Worm (Caenorhabditis elegans): Measurements from ENCODE around the gene fipr-5.

fipr-5 gene

DNA sequence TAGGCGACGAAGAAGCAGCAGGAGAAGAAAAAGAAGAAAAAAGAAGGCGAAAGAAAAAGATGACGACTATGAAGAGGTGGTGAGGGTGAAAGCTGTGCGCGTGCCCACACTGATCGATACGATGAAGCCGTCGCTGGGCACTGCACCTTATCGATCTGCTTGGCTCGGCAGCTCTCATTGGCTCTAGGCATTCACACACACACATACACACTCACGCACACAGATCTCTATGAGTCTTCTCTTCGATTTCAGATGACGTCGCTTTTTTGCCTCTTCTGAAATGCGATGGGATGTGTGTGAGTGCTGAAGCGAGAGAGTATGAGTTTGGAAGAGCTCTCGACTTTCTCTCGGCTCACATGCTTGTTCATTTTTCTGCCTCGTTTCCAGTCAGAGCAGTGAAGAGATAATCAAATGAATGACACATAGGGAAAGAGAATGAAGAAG is 46.6 kb downstream of the fipr-5 start:
- peak; percentile 69 for TF ChIP-seq mls-2 (tag; optimal IDR thresholded peaks at IDR 0.05)
- TF ChIP-seq ces-1 (GFP tag; optimal IDR thresholded peaks at IDR 0.05): peak; percentile 90
- TF ChIP-seq sem-2 (GFP tag; optimal IDR thresholded peaks at IDR 0.05): no peak
- TF ChIP-seq unc-62 (GFP tag; optimal IDR thresholded peaks at IDR 0.05): peak; percentile 12

DNA sequence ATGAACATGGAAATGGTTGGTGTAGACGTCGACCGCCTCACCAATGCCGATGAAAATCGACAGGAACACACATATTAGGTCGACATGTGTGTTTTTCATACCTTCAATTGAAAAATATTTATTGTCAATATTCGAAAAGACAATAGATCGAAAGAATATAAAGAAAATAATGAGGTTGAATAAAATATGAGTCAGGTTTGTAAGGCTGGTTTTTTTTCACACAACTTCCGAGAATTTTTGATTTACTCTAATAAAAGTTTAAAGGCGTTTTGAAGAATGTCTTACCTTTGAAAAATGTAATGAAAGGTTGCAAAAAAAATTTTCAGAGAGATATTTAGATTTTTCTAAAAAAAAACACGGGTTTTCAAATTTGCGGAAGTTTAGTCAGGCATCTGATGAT is 47.6 kb downstream of the fipr-5 start, which contains the start of gene egl-3:
TSS of gene egl-3 (minus strand) at position 101 of the 400 bp plus-strand sequence.
- TF ChIP-seq unc-120 (tag; optimal IDR thresholded peaks at IDR 0.05; ENCODE audit: poor library complexity, severe bottlenecking) (no peak), hlh-1 (tag; optimal IDR thresholded peaks at IDR 0.05) (no peak), cnd-1 (tag; optimal IDR thresholded peaks at IDR 0.05) (no peak), mab-5 (tag; optimal IDR thresholded peaks at IDR 0.05) (no peak), zip-8 (tag; optimal IDR thresholded peaks at IDR 0.05) (no peak), nhr-2 (tag; optimal IDR thresholded peaks at IDR 0.05) (no peak), snpc-4 (tag; optimal IDR thresholded peaks at IDR 0.05) (no peak), bed-3 (GFP tag; optimal IDR thresholded peaks at IDR 0.05) (no peak), tbx-8 (GFP tag; optimal IDR thresholded peaks at IDR 0.05) (no peak), lin-13 (tag; optimal IDR thresholded peaks at IDR 0.05) (no peak)
